Worm (Caenorhabditis elegans) whole organism, young adult: ENCODE results near the gene T01E8.1.
A peak's percentile ranks its signal among the peaks of the same experiment; 100 is the strongest.

Experiments used
- B0035.1 ChIP-seq: sonication (generic microtip); optimal IDR thresholded peaks from 2 replicates; lab custom pipeline; 2016; ENCODE audit warnings: missing genetic modification characterization, mild to moderate bottlenecking, missing compliant biosample characterization, missing genotype, missing genetic modification reagents
- C06A6.2 ChIP-seq: fragments of 200-800 bp; sonication (Bioruptor generic); conservative IDR thresholded peaks from 2 replicates; pipeline ENCODE4 v1.3.6; 2022; ENCODE audit warnings: missing genetic modification characterization, missing compliant biosample characterization
- F10E7.11 ChIP-seq: sonication (generic microtip); optimal IDR thresholded peaks from 2 replicates; lab custom pipeline; 2017; ENCODE audit warnings: mild to moderate bottlenecking, missing genetic modification characterization, moderate library complexity, missing compliant biosample characterization
- F49E8.2 ChIP-seq: sonication (generic microtip); optimal IDR thresholded peaks from 3 replicates; lab custom pipeline; 2017; ENCODE audit warnings: missing genetic modification characterization, mild to moderate bottlenecking, missing compliant biosample characterization, antibody characterized with exemption, moderate library complexity; ENCODE audit not compliant: insufficient read depth
- F52B5.7 ChIP-seq: sonication (generic microtip); optimal IDR thresholded peaks from 2 replicates; lab custom pipeline; 2016; ENCODE audit warnings: mild to moderate bottlenecking, missing genetic modification characterization, missing compliant biosample characterization
- F57A8.1 ChIP-seq: fragments of 200-800 bp; sonication (Bioruptor generic); optimal IDR thresholded peaks from 2 replicates; lab custom pipeline; 2018; ENCODE audit warnings: mild to moderate bottlenecking, missing genetic modification characterization, moderate library complexity, missing compliant biosample characterization
- K11D2.4 ChIP-seq: fragments of 200-800 bp; sonication (Bioruptor generic); IDR thresholded peaks from 2 replicates; pipeline ENCODE4 v1.3.6; 2022; ENCODE audit warnings: missing genetic modification reagents, missing genetic modification characterization, missing compliant biosample characterization
- K12H6.12 ChIP-seq: fragments of 200-800 bp; sonication (Bioruptor generic); optimal IDR thresholded peaks from 2 replicates; lab custom pipeline; 2018; ENCODE audit warnings: mild to moderate bottlenecking, missing genetic modification characterization, missing compliant biosample characterization
- Y53F4B.3 ChIP-seq: fragments of 200-800 bp; sonication (Bioruptor generic); IDR thresholded peaks from 2 replicates; pipeline ENCODE4 v1.3.6; 2022; ENCODE audit warnings: missing genetic modification reagents, missing genetic modification characterization, missing compliant biosample characterization
- akir-1 ChIP-seq: fragments of 200-800 bp; sonication (Bioruptor generic); optimal IDR thresholded peaks from 2 replicates; lab custom pipeline; 2018; ENCODE audit warnings: mild to moderate bottlenecking, missing genetic modification characterization, moderate library complexity, missing compliant biosample characterization
- attf-6 ChIP-seq: fragments of 200-800 bp; sonication (Bioruptor generic); IDR thresholded peaks from 2 replicates; pipeline ENCODE4 v1.3.6; 2022; ENCODE audit warnings: missing genetic modification reagents, missing genetic modification characterization, missing compliant biosample characterization
- bed-1 ChIP-seq: fragments of 200-800 bp; sonication (Bioruptor generic); IDR thresholded peaks from 2 replicates; pipeline ENCODE4 v1.3.6; 2022; ENCODE audit warnings: missing genetic modification reagents, missing genetic modification characterization, missing compliant biosample characterization
- cebp-1 ChIP-seq, 2 experiments: fragments of 200-800 bp in 1 of 2; sonication (Bioruptor generic) in 1 of 2; sonication (generic microtip) in 1 of 2; IDR thresholded peaks in 1 of 2; optimal IDR thresholded peaks in 1 of 2; 2 replicates each; pipeline versions ENCODE4 v1.3.6 to Lab custom; 2017 to 2022; ENCODE audit warnings: missing compliant biosample characterization in 2 of 2, missing genetic modification characterization in 2 of 2, mild to moderate bottlenecking in 1 of 2, missing genetic modification reagents in 1 of 2, moderate library complexity in 1 of 2
- dox-1 ChIP-seq: fragments of 200-800 bp; sonication (Bioruptor generic); IDR thresholded peaks from 2 replicates; pipeline ENCODE4 v1.3.6; 2022; ENCODE audit warnings: missing genetic modification reagents, missing genetic modification characterization, missing compliant biosample characterization
- dpff-1 ChIP-seq: sonication (generic microtip); optimal IDR thresholded peaks from 2 replicates; lab custom pipeline; 2017; ENCODE audit warnings: mild to moderate bottlenecking, missing genetic modification characterization, missing compliant biosample characterization
- efl-1 ChIP-seq: fragments of 150-350 bp; optimal IDR thresholded peaks from 2 replicates; lab custom pipeline; 2014; ENCODE audit warnings: missing biosample characterization, missing genetic modification reagents, missing genetic modification characterization
- ets-4 ChIP-seq: fragments of 200-800 bp; sonication (Bioruptor generic); optimal IDR thresholded peaks from 2 replicates; lab custom pipeline; 2018; ENCODE audit warnings: mild to moderate bottlenecking, missing genetic modification characterization, missing compliant biosample characterization
- him-1 ChIP-seq: sonication (generic microtip); optimal IDR thresholded peaks from 2 replicates; lab custom pipeline; 2016; ENCODE audit warnings: missing genotype, missing genetic modification reagents, missing genetic modification characterization, missing compliant biosample characterization
- hlh-12 ChIP-seq: sonication (generic microtip); optimal IDR thresholded peaks from 2 replicates; lab custom pipeline; 2016; ENCODE audit warnings: missing genetic modification characterization, missing compliant biosample characterization
- hsf-1 ChIP-seq: fragments of 200-800 bp; sonication (Bioruptor generic); IDR thresholded peaks from 2 replicates; pipeline ENCODE4 v1.3.6; 2022; ENCODE audit warnings: missing genetic modification reagents, missing genetic modification characterization, missing compliant biosample characterization
- let-607 ChIP-seq, 2 experiments: fragments of 200-800 bp in 1 of 2; sonication (Bioruptor generic) in 1 of 2; sonication (generic microtip) in 1 of 2; optimal IDR thresholded peaks; 2 replicates each; lab custom pipeline; 2016 to 2018; ENCODE audit warnings: mild to moderate bottlenecking in 2 of 2, missing compliant biosample characterization in 2 of 2, missing genetic modification characterization in 2 of 2, moderate library complexity in 2 of 2, missing genotype in 1 of 2
- lin-35 ChIP-seq, 3 experiments: fragments of 150-350 bp in 2 of 3; sonication (generic microtip) in 1 of 3; optimal IDR thresholded peaks; 2 replicates each; lab custom pipeline; 2014 to 2018; ENCODE audit warnings: missing biosample characterization in 3 of 3, missing genetic modification characterization in 3 of 3, missing genetic modification reagents in 3 of 3
- lin-40 ChIP-seq: sonication (generic microtip); optimal IDR thresholded peaks from 2 replicates; lab custom pipeline; 2016; ENCODE audit warnings: missing genetic modification characterization, mild to moderate bottlenecking, missing compliant biosample characterization, missing genotype, missing genetic modification reagents
- lir-1 ChIP-seq: fragments of 200-800 bp; sonication (Bioruptor generic); conservative IDR thresholded peaks from 2 replicates; pipeline ENCODE4 v1.3.6; 2022; ENCODE audit warnings: missing genetic modification reagents, missing genetic modification characterization, missing compliant biosample characterization
- mcd-1 ChIP-seq: fragments of 200-800 bp; sonication (Bioruptor generic); IDR thresholded peaks from 2 replicates; pipeline ENCODE4 v1.3.6; 2022; ENCODE audit warnings: missing genetic modification reagents, missing genetic modification characterization, missing compliant biosample characterization
- nfya-1 ChIP-seq: sonication (generic microtip); optimal IDR thresholded peaks from 2 replicates; lab custom pipeline; 2017; ENCODE audit warnings: antibody characterized with exemption, missing compliant biosample characterization, missing genetic modification characterization, borderline replicate concordance; ENCODE audit not compliant: insufficient read depth
- nhr-80 ChIP-seq: sonication (generic microtip); optimal IDR thresholded peaks from 2 replicates; lab custom pipeline; 2016; ENCODE audit warnings: missing genetic modification characterization, missing compliant biosample characterization
- nhr-90 ChIP-seq: sonication (generic microtip); optimal IDR thresholded peaks from 2 replicates; lab custom pipeline; 2016; ENCODE audit warnings: missing genotype, mild to moderate bottlenecking, missing genetic modification characterization, missing compliant biosample characterization
- repo-1 ChIP-seq: sonication (generic microtip); optimal IDR thresholded peaks from 2 replicates; lab custom pipeline; 2017; ENCODE audit warnings: mild to moderate bottlenecking, missing genetic modification characterization, missing compliant biosample characterization
- snpc-1.3 ChIP-seq: sonication (generic microtip); optimal IDR thresholded peaks from 2 replicates; lab custom pipeline; 2017; ENCODE audit warnings: missing genetic modification characterization, mild to moderate bottlenecking, missing compliant biosample characterization, antibody characterized with exemption, moderate library complexity, missing genotype, missing genetic modification reagents; ENCODE audit not compliant: insufficient read depth
- tlf-1 ChIP-seq: fragments of 200-800 bp; sonication (Bioruptor generic); optimal IDR thresholded peaks from 2 replicates; lab custom pipeline; 2018; ENCODE audit warnings: mild to moderate bottlenecking, missing genetic modification characterization, missing compliant biosample characterization
- zfh-2 ChIP-seq: fragments of 200-800 bp; sonication (Bioruptor generic); conservative IDR thresholded peaks from 2 replicates; pipeline ENCODE4 v1.3.6; 2022; ENCODE audit warnings: missing genetic modification reagents, missing genetic modification characterization, missing compliant biosample characterization
- ztf-25 ChIP-seq: fragments of 200-800 bp; sonication (Bioruptor generic); IDR thresholded peaks from 2 replicates; pipeline ENCODE4 v1.3.6; 2022; ENCODE audit warnings: missing genetic modification reagents, missing genetic modification characterization, missing compliant biosample characterization
- ztf-26 ChIP-seq: sonication (generic microtip); optimal IDR thresholded peaks from 2 replicates; lab custom pipeline; 2017; ENCODE audit warnings: missing genetic modification characterization, missing compliant biosample characterization
- ztf-3 ChIP-seq: fragments of 200-800 bp; sonication (Bioruptor generic); optimal IDR thresholded peaks from 2 replicates; lab custom pipeline; 2018; ENCODE audit warnings: mild to moderate bottlenecking, missing genetic modification characterization, missing compliant biosample characterization
- ztf-6 ChIP-seq: fragments of 200-800 bp; sonication (Bioruptor generic); IDR thresholded peaks from 2 replicates; pipeline ENCODE4 v1.3.6; 2022; ENCODE audit warnings: missing genetic modification reagents, missing genetic modification characterization, missing compliant biosample characterization

T01E8.1 gene

ce11 chrII:10202275-10202674 lies 4.2 kb upstream of the T01E8.1 start:
- TF ChIP-seq ztf-3 (no peak), cebp-1 (GFP tag; IDR thresholded peaks at IDR 0.05; lab: Robert Waterston, UW) (no peak), cebp-1 (tag; optimal IDR thresholded peaks at IDR 0.05; lab: Kevin White, UChicago) (peak; percentile 24), ets-4 (GFP tag; lab: Kevin White, UChicago) (no peak), zfh-2 (GFP tag; lab: Robert Waterston, UW) (peak; percentile 55; the same call in 1 of the 2 replicates)

- TF ChIP-seq let-607 (tag; optimal IDR thresholded peaks at IDR 0.05; lab: Kevin White, UChicago): no peak
- TF ChIP-seq nhr-80: no peak
- no peak for TF ChIP-seq ztf-26
- TF ChIP-seq, all 124 proteins: peak for 0
These were observed 3.5 kb upstream of the T01E8.1 start for ce11 chrII:10203067-10203466.

ce11 chrII:10203765-10204164 lies 2.8 kb upstream of the T01E8.1 start:
- TF ChIP-seq F49E8.2 (tag; lab: Kevin White, UChicago): no peak
- no peak for TF ChIP-seq lin-40
- no peak for TF ChIP-seq C06A6.2 (GFP tag; lab: Robert Waterston, UW)
- no peak for TF ChIP-seq hlh-12 (tag; lab: Kevin White, UChicago)
- no peak for TF ChIP-seq dpff-1 (tag; lab: Kevin White, UChicago)
- TF ChIP-seq nhr-90 (tag; lab: Kevin White, UChicago): no peak
- no peak for TF ChIP-seq hsf-1
- TF ChIP-seq B0035.1: no peak
- no peak for TF ChIP-seq bed-1 (GFP tag; lab: Robert Waterston, UW)
- no peak for TF ChIP-seq F57A8.1 (GFP tag; lab: Kevin White, UChicago)

- TF ChIP-seq bed-1 (GFP tag; lab: Robert Waterston, UW) (no peak), zfh-2 (GFP tag; lab: Robert Waterston, UW) (peak; percentile 57)
- TF ChIP-seq, all 124 proteins: peak for 1
These were observed 2.0 kb upstream of the T01E8.1 start for ce11 chrII:10204428-10205049.

- no peak for TF ChIP-seq F57A8.1 (GFP tag; lab: Kevin White, UChicago)
- TF ChIP-seq let-607 (tag; optimal IDR thresholded peaks at IDR 0.05; lab: Kevin White, UChicago): no peak
- no peak for TF ChIP-seq attf-6
- TF ChIP-seq ztf-6: no peak
- TF ChIP-seq tlf-1 (GFP tag; lab: Kevin White, UChicago): no peak
- TF ChIP-seq cebp-1 (GFP tag; IDR thresholded peaks at IDR 0.05; lab: Robert Waterston, UW): no peak
- no peak for TF ChIP-seq cebp-1 (tag; optimal IDR thresholded peaks at IDR 0.05; lab: Kevin White, UChicago)
- no peak for TF ChIP-seq snpc-1.3 (tag; lab: Kevin White, UChicago)
- TF ChIP-seq nhr-80: no peak
These were observed 11.6 kb downstream of the T01E8.1 start, which contains the start of gene ref-1 for ce11 chrII:10218171-10218570. Gene ref-1, plus strand, starts transcription at chrII:10218471.

- TF ChIP-seq Y53F4B.3 (GFP tag; lab: Robert Waterston, UW) (no peak), repo-1 (tag; lab: Kevin White, UChicago) (no peak), K11D2.4 (GFP tag; lab: Robert Waterston, UW) (no peak)
These were observed 14.1 kb downstream of the T01E8.1 start for ce11 chrII:10220631-10221030.

ce11 chrII:10221627-10222026 lies 15.1 kb downstream of the T01E8.1 start:
- TF ChIP-seq F52B5.7 (tag; lab: Kevin White, UChicago) (no peak), ztf-25 (GFP tag; lab: Robert Waterston, UW) (no peak), nfya-1 (tag; lab: Kevin White, UChicago) (no peak), nhr-80 (peak; percentile 86), F10E7.11 (tag; lab: Kevin White, UChicago) (no peak), efl-1 (GFP tag; lab: Kevin White, UChicago) (no peak), ztf-6 (no peak), dox-1 (GFP tag; lab: Robert Waterston, UW) (peak; percentile 37; the same call in 1 of the 2 replicates), him-1 (tag; lab: Kevin White, UChicago) (no peak), lin-35 (GFP tag; optimal IDR thresholded peaks at IDR 0.05; lab: Kevin White, UChicago) (no peak), akir-1 (GFP tag; lab: Kevin White, UChicago) (no peak), mcd-1 (GFP tag; lab: Robert Waterston, UW) (no peak), K12H6.12 (tag; lab: Kevin White, UChicago) (no peak), lir-1 (GFP tag; lab: Robert Waterston, UW) (no peak), attf-6 (no peak)
